Worm (Caenorhabditis elegans) whole organism, mixed stage, embryonic: ENCODE data around the gene F53A3.1.

ENCODE experiments used
- M03D4.4 ChIP-seq: sonication (generic microtip); optimal IDR thresholded peaks from 2 replicates; lab custom pipeline; 2017; ENCODE audit warnings: mild to moderate bottlenecking, missing genetic modification characterization, missing compliant biosample characterization
- bed-3 ChIP-seq: fragments of 200-800 bp; sonication (Bioruptor generic); optimal IDR thresholded peaks from 3 replicates; lab custom pipeline; 2018; ENCODE audit warnings: mild to moderate bottlenecking, missing genetic modification characterization, moderate library complexity, missing compliant biosample characterization
- blmp-1 ChIP-seq: fragments of 150-350 bp; optimal IDR thresholded peaks from 2 replicates; lab custom pipeline; 2014; ENCODE audit warnings: missing biosample characterization, missing genetic modification characterization
- ceh-39 ChIP-seq: fragments of 150-350 bp; optimal IDR thresholded peaks from 2 replicates; lab custom pipeline; 2014; ENCODE audit warnings: missing biosample characterization, missing genetic modification characterization
- ceh-43 ChIP-seq: fragments of 200-800 bp; sonication (Bioruptor generic); optimal IDR thresholded peaks from 2 replicates; lab custom pipeline; 2018; ENCODE audit warnings: mild to moderate bottlenecking, missing genetic modification characterization, moderate library complexity, missing compliant biosample characterization
- ceh-83 ChIP-seq: fragments of 200-800 bp; sonication (Bioruptor generic); optimal IDR thresholded peaks from 2 replicates; lab custom pipeline; 2018; ENCODE audit warnings: mild to moderate bottlenecking, missing genetic modification characterization, missing compliant biosample characterization
- ces-1 ChIP-seq: fragments of 150-350 bp; optimal IDR thresholded peaks from 2 replicates; lab custom pipeline; 2014; ENCODE audit warnings: missing biosample characterization, missing genetic modification reagents, missing genetic modification characterization
- cnd-1 ChIP-seq: fragments of 200-800 bp; sonication (Bioruptor generic); optimal IDR thresholded peaks from 2 replicates; lab custom pipeline; 2018; ENCODE audit warnings: mild to moderate bottlenecking, missing genetic modification characterization, missing compliant biosample characterization
- drap-1 ChIP-seq: fragments of 200-800 bp; sonication (Bioruptor generic); optimal IDR thresholded peaks from 3 replicates; lab custom pipeline; 2018; ENCODE audit warnings: mild to moderate bottlenecking, missing genetic modification characterization, missing compliant biosample characterization
- elt-1 ChIP-seq: sonication (generic microtip); optimal IDR thresholded peaks from 2 replicates; lab custom pipeline; 2017; ENCODE audit warnings: missing genetic modification characterization, mild to moderate bottlenecking, missing compliant biosample characterization, antibody characterized with exemption, moderate library complexity, borderline replicate concordance; ENCODE audit not compliant: insufficient read depth
- elt-3 ChIP-seq: fragments of 150-350 bp; optimal IDR thresholded peaks from 2 replicates; lab custom pipeline; 2014; ENCODE audit warnings: missing biosample characterization, missing genetic modification characterization
- flh-1 ChIP-seq: fragments of 200-800 bp; sonication (Bioruptor generic); optimal IDR thresholded peaks from 2 replicates; lab custom pipeline; 2018; ENCODE audit warnings: mild to moderate bottlenecking, missing genetic modification characterization, moderate library complexity, missing compliant biosample characterization
- ham-2 ChIP-seq: fragments of 200-800 bp; sonication (Bioruptor generic); optimal IDR thresholded peaks from 2 replicates; lab custom pipeline; 2018; ENCODE audit warnings: mild to moderate bottlenecking, missing genetic modification characterization, missing compliant biosample characterization
- hlh-1 ChIP-seq: fragments of 150-350 bp; optimal IDR thresholded peaks from 2 replicates; lab custom pipeline; 2014; ENCODE audit warnings: missing biosample characterization, missing genetic modification reagents, missing genetic modification characterization
- lin-13 ChIP-seq: fragments of 150-350 bp; optimal IDR thresholded peaks from 2 replicates; lab custom pipeline; 2014; ENCODE audit warnings: missing biosample characterization, missing genetic modification characterization
- lin-32 ChIP-seq: fragments of 200-800 bp; sonication (Bioruptor generic); optimal IDR thresholded peaks from 2 replicates; lab custom pipeline; 2018; ENCODE audit warnings: mild to moderate bottlenecking, missing genetic modification characterization, missing compliant biosample characterization
- lsy-2 ChIP-seq: fragments of 150-350 bp; optimal IDR thresholded peaks from 2 replicates; lab custom pipeline; 2014; ENCODE audit warnings: missing biosample characterization, missing genetic modification characterization
- mab-5 ChIP-seq: fragments of 150-350 bp; optimal IDR thresholded peaks from 2 replicates; lab custom pipeline; 2014; ENCODE audit warnings: missing biosample characterization, missing genetic modification characterization
- mep-1 ChIP-seq: fragments of 150-350 bp; optimal IDR thresholded peaks from 2 replicates; lab custom pipeline; 2017; ENCODE audit warnings: missing biosample characterization, missing genetic modification reagents, missing genetic modification characterization, inconsistent platforms
- mls-2 ChIP-seq: sonication (generic microtip); optimal IDR thresholded peaks from 2 replicates; lab custom pipeline; 2016; ENCODE audit warnings: mild to moderate bottlenecking, missing genetic modification characterization, moderate library complexity, missing compliant biosample characterization
- nhr-12 ChIP-seq: fragments of 150-350 bp; optimal IDR thresholded peaks from 2 replicates; lab custom pipeline; 2014; ENCODE audit warnings: missing biosample characterization, missing genetic modification characterization
- nhr-237 ChIP-seq: fragments of 150-350 bp; optimal IDR thresholded peaks from 2 replicates; lab custom pipeline; 2014; ENCODE audit warnings: missing biosample characterization, missing genetic modification characterization
- nhr-28 ChIP-seq: fragments of 150-350 bp; optimal IDR thresholded peaks from 2 replicates; lab custom pipeline; 2014; ENCODE audit warnings: missing biosample characterization, missing genetic modification characterization
- nhr-76 ChIP-seq: sonication (generic microtip); optimal IDR thresholded peaks from 2 replicates; lab custom pipeline; 2017; ENCODE audit warnings: missing biosample characterization, missing genetic modification characterization
- pha-4 ChIP-seq: fragments of 150-350 bp; optimal IDR thresholded peaks from 2 replicates; lab custom pipeline; 2018; ENCODE audit warnings: missing biosample characterization, missing genetic modification reagents, missing genetic modification characterization
- sem-2 ChIP-seq: fragments of 200-800 bp; sonication (Bioruptor generic); optimal IDR thresholded peaks from 2 replicates; lab custom pipeline; 2018; ENCODE audit warnings: mild to moderate bottlenecking, missing genetic modification characterization, missing compliant biosample characterization
- snpc-4 ChIP-seq: fragments of 150-350 bp; optimal IDR thresholded peaks from 2 replicates; lab custom pipeline; 2014; ENCODE audit warnings: missing biosample characterization, missing genetic modification characterization
- sptf-1 ChIP-seq: sonication (generic microtip); optimal IDR thresholded peaks from 2 replicates; lab custom pipeline; 2017; ENCODE audit warnings: mild to moderate bottlenecking, missing genetic modification characterization, moderate library complexity, missing compliant biosample characterization
- tbx-8 ChIP-seq: fragments of 200-800 bp; sonication (Bioruptor generic); optimal IDR thresholded peaks from 2 replicates; lab custom pipeline; 2018; ENCODE audit warnings: mild to moderate bottlenecking, missing genetic modification characterization, moderate library complexity, missing compliant biosample characterization
- unc-120 ChIP-seq: sonication (generic microtip); optimal IDR thresholded peaks from 2 replicates; lab custom pipeline; 2017; ENCODE audit warnings: missing genetic modification characterization, missing compliant biosample characterization; ENCODE audit not compliant: poor library complexity, severe bottlenecking
- unc-39 ChIP-seq: fragments of 150-350 bp; optimal IDR thresholded peaks from 2 replicates; lab custom pipeline; 2014; ENCODE audit warnings: missing biosample characterization, missing genetic modification characterization
- unc-62 ChIP-seq: fragments of 150-350 bp; optimal IDR thresholded peaks from 2 replicates; lab custom pipeline; 2014; ENCODE audit warnings: missing biosample characterization, missing genetic modification reagents, missing genetic modification characterization
- zip-8 ChIP-seq: fragments of 150-350 bp; optimal IDR thresholded peaks from 2 replicates; lab custom pipeline; 2014; ENCODE audit warnings: missing biosample characterization, missing genetic modification characterization
- ztf-11 ChIP-seq: fragments of 150-350 bp; optimal IDR thresholded peaks from 2 replicates; lab custom pipeline; 2014; ENCODE audit warnings: missing biosample characterization, missing genetic modification characterization

F53A3.1 gene

ce11 chrIII:1962552-1962951, 19.1 kb upstream of the F53A3.1 start:
- no peak for TF ChIP-seq M03D4.4 (tag; lab: Kevin White, UChicago)
- no peak for TF ChIP-seq blmp-1 (tag; lab: Kevin White, UChicago)
- no peak for TF ChIP-seq flh-1 (GFP tag; lab: Kevin White, UChicago)
- TF ChIP-seq, all 35 proteins: peak for 0

ce11 chrIII:1961895-1962506, 18.6 kb upstream of the F53A3.1 start, which contains the start of gene mboa-6:
mboa-6 (minus strand) TSS chrIII:1961945.
- TF ChIP-seq nhr-28 (tag; lab: Kevin White, UChicago) = no peak
- peak; percentile 1 for TF ChIP-seq unc-120 (tag; lab: Kevin White, UChicago)
- no peak for TF ChIP-seq unc-62 (GFP tag; lab: Kevin White, UChicago)
- no peak for TF ChIP-seq mab-5 (tag; lab: Kevin White, UChicago)
- TF ChIP-seq drap-1 = no peak
- TF ChIP-seq mls-2 (tag; lab: Kevin White, UChicago) = peak; percentile 10
- TF ChIP-seq lin-13 (tag; lab: Kevin White, UChicago) = no peak
- peak; percentile 21 for TF ChIP-seq mep-1

ce11 chrIII:1955520-1956095, 12.2 kb upstream of the F53A3.1 start:
- TF ChIP-seq elt-1 (tag; lab: Kevin White, UChicago) (no peak), tbx-8 (no peak), mep-1 (no peak), hlh-1 (tag; lab: Kevin White, UChicago) (no peak), nhr-28 (tag; lab: Kevin White, UChicago) (no peak), flh-1 (GFP tag; lab: Kevin White, UChicago) (no peak), sem-2 (no peak), unc-39 (tag; lab: Kevin White, UChicago) (no peak), ceh-83 (no peak)
- TF ChIP-seq, all 35 proteins: peak for 0

- TF ChIP-seq ceh-83 (no peak), nhr-237 (tag; lab: Kevin White, UChicago) (no peak), M03D4.4 (tag; lab: Kevin White, UChicago) (no peak), lin-13 (tag; lab: Kevin White, UChicago) (no peak), nhr-28 (tag; lab: Kevin White, UChicago) (no peak), hlh-1 (tag; lab: Kevin White, UChicago) (no peak), mab-5 (tag; lab: Kevin White, UChicago) (no peak), nhr-76 (no peak), lin-32 (no peak), ces-1 (GFP tag; lab: Kevin White, UChicago) (no peak), cnd-1 (tag; lab: Kevin White, UChicago) (no peak), drap-1 (no peak), pha-4 (no peak), ceh-39 (tag; lab: Kevin White, UChicago) (no peak), unc-39 (tag; lab: Kevin White, UChicago) (no peak), ceh-43 (GFP tag; lab: Kevin White, UChicago) (no peak), unc-120 (tag; lab: Kevin White, UChicago) (no peak), blmp-1 (tag; lab: Kevin White, UChicago) (no peak)
These were observed 8.0 kb upstream of the F53A3.1 start, which contains the start of gene F53A3.7 for ce11 chrIII:1951388-1951787. F53A3.7 (plus strand) TSS chrIII:1951526.

ce11 chrIII:1950236-1950635, 6.8 kb upstream of the F53A3.1 start, which contains the start of the genes polh-1 and rps-22:
polh-1 (minus strand) TSS chrIII:1950269.
rps-22 (plus strand) TSS chrIII:1950535.
- TF ChIP-seq nhr-237 (tag; lab: Kevin White, UChicago) (peak; percentile 90), snpc-4 (no peak), unc-120 (tag; lab: Kevin White, UChicago) (no peak), ham-2 (GFP tag; lab: Kevin White, UChicago) (no peak), flh-1 (GFP tag; lab: Kevin White, UChicago) (no peak), mep-1 (peak; percentile 98), M03D4.4 (tag; lab: Kevin White, UChicago) (peak; percentile 33), nhr-12 (tag; lab: Kevin White, UChicago) (no peak), sem-2 (no peak), blmp-1 (tag; lab: Kevin White, UChicago) (no peak), lsy-2 (tag; lab: Kevin White, UChicago) (peak; percentile 90), elt-3 (tag; lab: Kevin White, UChicago) (peak; percentile 19), tbx-8 (no peak), pha-4 (peak; percentile 94), elt-1 (tag; lab: Kevin White, UChicago) (no peak), ceh-39 (tag; lab: Kevin White, UChicago) (peak; percentile 81), nhr-76 (no peak), ces-1 (GFP tag; lab: Kevin White, UChicago) (peak; percentile 85), lin-32 (no peak), lin-13 (tag; lab: Kevin White, UChicago) (peak; percentile 97), ceh-83 (peak; percentile 52), ceh-43 (GFP tag; lab: Kevin White, UChicago) (no peak), mls-2 (tag; lab: Kevin White, UChicago) (no peak), mab-5 (tag; lab: Kevin White, UChicago) (peak; percentile 49), nhr-28 (tag; lab: Kevin White, UChicago) (no peak), unc-39 (tag; lab: Kevin White, UChicago) (no peak), cnd-1 (tag; lab: Kevin White, UChicago) (peak; percentile 23), zip-8 (tag; lab: Kevin White, UChicago) (no peak), ztf-11 (no peak), bed-3 (no peak), unc-62 (GFP tag; lab: Kevin White, UChicago) (peak; percentile 53), hlh-1 (tag; lab: Kevin White, UChicago) (peak; percentile 77), sptf-1 (tag; lab: Kevin White, UChicago) (peak; percentile 75), drap-1 (peak; percentile 16)
